Fruit fly (Drosophila melanogaster): ENCODE results near the gene eIF3e.

DNA sequence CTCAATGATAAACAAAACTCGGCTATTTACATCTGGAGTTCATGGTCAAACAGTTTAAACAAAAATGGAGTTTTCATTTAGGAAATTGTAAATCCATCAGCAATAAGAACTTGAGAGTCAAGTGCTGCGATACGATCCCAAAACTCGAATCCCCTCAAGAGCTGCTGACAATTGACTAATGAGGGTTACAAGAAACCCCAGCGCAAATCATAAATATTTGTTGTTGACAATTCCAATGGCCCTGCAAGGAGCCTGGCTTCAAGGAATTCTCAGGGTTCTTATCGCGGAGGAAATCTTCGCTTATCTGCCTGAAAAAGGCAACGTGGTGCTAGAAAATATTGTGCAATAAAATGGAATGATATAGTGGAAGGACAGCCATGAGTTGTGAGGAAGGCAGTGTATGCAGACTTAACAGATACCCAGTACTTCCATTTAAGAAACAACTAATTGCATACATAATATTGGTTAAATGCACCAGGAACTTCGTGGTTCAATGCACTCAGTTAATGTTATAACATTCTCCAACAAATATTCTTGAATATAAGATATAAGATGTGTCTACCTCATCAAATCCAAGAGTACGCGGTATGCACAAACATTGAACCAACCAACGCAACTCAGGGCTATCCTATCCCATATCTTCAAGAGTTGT is 18.6 kb downstream of the eIF3e start:
- TF ChIP-seq CG14711 (tag; optimal IDR thresholded peaks at IDR 0.05) (no peak), tj (GFP tag; optimal IDR thresholded peaks at IDR 0.05) (no peak), CG33017 (tag; optimal IDR thresholded peaks at IDR 0.05) (no peak), cnc (optimal IDR thresholded peaks at IDR 0.05) (no peak)
